Fruit fly (Drosophila melanogaster) whole organism, embryonic: ENCODE measurements around the gene Rtca.

Experiments used
- Bdp1 ChIP-seq: fragments of 200-800 bp; sonication (Bioruptor generic); optimal IDR thresholded peaks from 3 replicates; lab custom pipeline; 2016; ENCODE audit warnings: missing biosample characterization, missing genetic modification characterization
- Blimp-1 ChIP-seq: fragments of 200-800 bp; sonication (Bioruptor generic); optimal IDR thresholded peaks from 3 replicates; lab custom pipeline; 2018; ENCODE audit warnings: missing biosample characterization, missing genetic modification characterization, mild to moderate bottlenecking, moderate library complexity, missing genetic modification reagents
- BtbVII ChIP-seq: fragments of 200-800 bp; sonication (Bioruptor generic); optimal IDR thresholded peaks from 3 replicates; lab custom pipeline; 2017; ENCODE audit warnings: missing biosample characterization, mild to moderate bottlenecking, missing genetic modification characterization
- C15 ChIP-seq: fragments of 200-800 bp; sonication (Bioruptor generic); IDR thresholded peaks from 3 replicates; pipeline ENCODE4 v1.3.6; 2022; ENCODE audit warnings: missing biosample characterization, missing genetic modification characterization
- CG10543 ChIP-seq: fragments of 200-800 bp; sonication (Bioruptor generic); optimal IDR thresholded peaks from 3 replicates; lab custom pipeline; 2017; ENCODE audit warnings: missing biosample characterization, mild to moderate bottlenecking, missing genetic modification characterization, moderate library complexity
- CG11696 ChIP-seq: fragments of 200-800 bp; sonication (Bioruptor generic); IDR thresholded peaks from 2 replicates; pipeline ENCODE4 v1.3.6; 2022; ENCODE audit warnings: missing biosample characterization, missing genetic modification characterization
- CG12104 ChIP-seq: fragments of 200-800 bp; sonication (Bioruptor generic); optimal IDR thresholded peaks from 3 replicates; lab custom pipeline; 2016; ENCODE audit warnings: missing biosample characterization, missing genetic modification characterization
- CG12744 ChIP-seq: fragments of 200-800 bp; sonication (Bioruptor generic); optimal IDR thresholded peaks from 2 replicates; lab custom pipeline; 2016; ENCODE audit warnings: missing biosample characterization, missing genetic modification characterization
- CG12942 ChIP-seq: fragments of 200-800 bp; sonication (Bioruptor generic); optimal IDR thresholded peaks from 3 replicates; lab custom pipeline; 2016; ENCODE audit warnings: missing biosample characterization, missing genetic modification characterization
- CG15514 ChIP-seq: fragments of 200-800 bp; sonication (Bioruptor generic); optimal IDR thresholded peaks from 3 replicates; lab custom pipeline; 2017; ENCODE audit warnings: missing biosample characterization, missing genetic modification characterization, mild to moderate bottlenecking, moderate library complexity, missing genetic modification reagents
- CG17186 ChIP-seq: fragments of 200-800 bp; sonication (Bioruptor generic); optimal IDR thresholded peaks from 3 replicates; lab custom pipeline; 2017; ENCODE audit warnings: missing biosample characterization, missing genetic modification reagents, missing genetic modification characterization
- CG1792 ChIP-seq: fragments of 200-800 bp; sonication (Bioruptor generic); optimal IDR thresholded peaks from 2 replicates; lab custom pipeline; 2016; ENCODE audit warnings: missing biosample characterization, missing genetic modification characterization
- CG2678 ChIP-seq: fragments of 200-800 bp; sonication (Bioruptor generic); optimal IDR thresholded peaks from 3 replicates; lab custom pipeline; 2019; ENCODE audit warnings: missing biosample characterization, mild to moderate bottlenecking, missing genetic modification characterization, moderate library complexity
- CG31441 ChIP-seq: fragments of 200-800 bp; sonication (Bioruptor generic); IDR thresholded peaks from 2 replicates; pipeline ENCODE4 v1.3.6; 2022; ENCODE audit warnings: missing biosample characterization, missing genetic modification characterization
- CG3163 ChIP-seq: fragments of 200-800 bp; sonication (Bioruptor generic); optimal IDR thresholded peaks from 3 replicates; lab custom pipeline; 2016; ENCODE audit warnings: missing biosample characterization, missing genetic modification characterization
- CG34224 ChIP-seq: fragments of 200-800 bp; sonication (Bioruptor generic); IDR thresholded peaks from 3 replicates; pipeline ENCODE4 v1.3.6; 2022; ENCODE audit warnings: missing biosample characterization, missing genetic modification characterization; ENCODE audit not compliant: partially characterized antibody
- CG34376 ChIP-seq: fragments of 200-800 bp; sonication (Bioruptor generic); optimal IDR thresholded peaks from 2 replicates; lab custom pipeline; 2018; ENCODE audit warnings: missing biosample characterization, mild to moderate bottlenecking, missing genetic modification characterization
- CG3726 ChIP-seq: fragments of 200-800 bp; sonication (Bioruptor generic); IDR thresholded peaks from 3 replicates; pipeline ENCODE4, ENCODE4 v1.3.6; 2022; ENCODE audit warnings: missing biosample characterization, missing genetic modification characterization
- CG4707 ChIP-seq: fragments of 200-800 bp; sonication (Bioruptor generic); optimal IDR thresholded peaks from 2 replicates; lab custom pipeline; 2018; ENCODE audit warnings: missing biosample characterization, mild to moderate bottlenecking, missing genetic modification characterization, moderate library complexity
- CG5953 ChIP-seq: fragments of 200-800 bp; sonication (Bioruptor generic); IDR thresholded peaks from 2 replicates; pipeline ENCODE4 v1.3.6; 2022; ENCODE audit warnings: missing biosample characterization, missing genetic modification characterization
- CG6854 ChIP-seq: fragments of 200-800 bp; sonication (Bioruptor generic); optimal IDR thresholded peaks from 3 replicates; lab custom pipeline; 2017; ENCODE audit warnings: missing biosample characterization, mild to moderate bottlenecking, missing genetic modification characterization
- CG7271 ChIP-seq: fragments of 200-800 bp; sonication (Bioruptor generic); optimal IDR thresholded peaks from 2 replicates; lab custom pipeline; 2018; ENCODE audit warnings: missing biosample characterization, mild to moderate bottlenecking, missing genetic modification characterization, moderate library complexity
- CG8924 ChIP-seq: fragments of 200-800 bp; optimal IDR thresholded peaks from 3 replicates; lab custom pipeline; 2019; ENCODE audit warnings: missing biosample characterization, mild to moderate bottlenecking, missing genetic modification characterization, moderate library complexity
- CG8944 ChIP-seq: fragments of 200-800 bp; sonication (Bioruptor generic); optimal IDR thresholded peaks from 3 replicates; lab custom pipeline; 2016; ENCODE audit warnings: missing biosample characterization, missing genetic modification characterization
- CG9215 ChIP-seq: fragments of 200-800 bp; sonication (Bioruptor generic); IDR thresholded peaks from 2 replicates; pipeline ENCODE4 v1.3.6; 2022; ENCODE audit warnings: missing biosample characterization, missing genetic modification characterization
- CG9797 ChIP-seq: fragments of 200-800 bp; sonication (Bioruptor generic); optimal IDR thresholded peaks from 3 replicates; lab custom pipeline; 2018; ENCODE audit warnings: missing biosample characterization, mild to moderate bottlenecking, missing genetic modification characterization
- Dek ChIP-seq: fragments of 200-800 bp; sonication (Bioruptor generic); optimal IDR thresholded peaks from 3 replicates; lab custom pipeline; 2019; ENCODE audit warnings: missing biosample characterization, mild to moderate bottlenecking, missing genetic modification characterization, moderate library complexity
- Doc3 ChIP-seq: fragments of 200-800 bp; sonication (Bioruptor generic); IDR thresholded peaks from 3 replicates; pipeline ENCODE4 v1.3.6; 2022; ENCODE audit warnings: missing biosample characterization, missing genetic modification characterization; ENCODE audit not compliant: partially characterized antibody
- H15 ChIP-seq: fragments of 200-800 bp; sonication (Bioruptor generic); IDR thresholded peaks from 3 replicates; pipeline ENCODE4 v1.3.6; 2022; ENCODE audit warnings: missing biosample characterization, missing genetic modification characterization
- Lim3 ChIP-seq: fragments of 200-800 bp; sonication (Bioruptor generic); IDR thresholded peaks from 2 replicates; pipeline ENCODE4 v1.3.6; 2022; ENCODE audit warnings: missing biosample characterization, missing genetic modification characterization
- NK7.1 ChIP-seq: fragments of 200-800 bp; sonication (Bioruptor generic); optimal IDR thresholded peaks from 3 replicates; lab custom pipeline; 2016; ENCODE audit warnings: missing biosample characterization, missing genetic modification characterization
- Usf ChIP-seq: fragments of 200-800 bp; sonication (Bioruptor generic); optimal IDR thresholded peaks from 2 replicates; lab custom pipeline; 2017; ENCODE audit warnings: missing genotype, missing biosample characterization, missing genetic modification characterization
- aop ChIP-seq: fragments of 200-800 bp; sonication (Bioruptor generic); IDR thresholded peaks from 2 replicates; pipeline ENCODE4 v1.3.6; 2022; ENCODE audit warnings: missing biosample characterization, missing genetic modification characterization
- bbx ChIP-seq: fragments of 200-800 bp; sonication (Bioruptor generic); IDR thresholded peaks from 2 replicates; pipeline ENCODE4 v1.3.6; 2022; ENCODE audit warnings: missing biosample characterization, missing genetic modification characterization; ENCODE audit not compliant: partially characterized antibody
- cato ChIP-seq: fragments of 200-800 bp; sonication (Bioruptor generic); optimal IDR thresholded peaks from 2 replicates; lab custom pipeline; 2016; ENCODE audit warnings: missing biosample characterization, missing genetic modification characterization, borderline replicate concordance
- chif ChIP-seq, 2 experiments: fragments of 200-800 bp; sonication (Bioruptor generic); optimal IDR thresholded peaks; 3 replicates each; lab custom pipeline; 2016; ENCODE audit warnings: missing biosample characterization in 2 of 2, missing genetic modification characterization in 2 of 2
- crp ChIP-seq, 2 experiments: fragments of 200-800 bp; sonication (Bioruptor generic); optimal IDR thresholded peaks; 2 replicates in 1 of 2; 3 replicates in 1 of 2; lab custom pipeline; 2017; ENCODE audit warnings: missing biosample characterization in 2 of 2, missing genetic modification characterization in 2 of 2, mild to moderate bottlenecking in 1 of 2, moderate library complexity in 1 of 2
- dmrt99B ChIP-seq: fragments of 200-800 bp; sonication (Bioruptor generic); optimal IDR thresholded peaks from 2 replicates; lab custom pipeline; 2018; ENCODE audit warnings: missing biosample characterization, mild to moderate bottlenecking, missing genetic modification characterization, moderate library complexity
- fu2 ChIP-seq: fragments of 200-800 bp; sonication (Bioruptor generic); optimal IDR thresholded peaks from 2 replicates; lab custom pipeline; 2016; ENCODE audit warnings: missing biosample characterization, missing genetic modification characterization
- gro ChIP-seq: fragments of 200-800 bp; sonication (Bioruptor generic); optimal IDR thresholded peaks from 2 replicates; lab custom pipeline; 2016; ENCODE audit warnings: missing biosample characterization, missing genetic modification characterization
- gsb ChIP-seq: fragments of 200-800 bp; sonication (Bioruptor generic); IDR thresholded peaks from 2 replicates; pipeline ENCODE4 v1.3.6; 2022; ENCODE audit warnings: missing biosample characterization, missing genetic modification characterization
- gt ChIP-seq: fragments of 200-800 bp; sonication (Bioruptor generic); IDR thresholded peaks from 2 replicates; pipeline ENCODE4 v1.3.6; 2022; ENCODE audit warnings: missing biosample characterization, missing genetic modification characterization
- lilli ChIP-seq: fragments of 200-800 bp; sonication (Bioruptor generic); optimal IDR thresholded peaks from 3 replicates; lab custom pipeline; 2016; ENCODE audit warnings: missing biosample characterization, missing genetic modification characterization
- otp ChIP-seq: fragments of 200-800 bp; sonication (Bioruptor generic); IDR thresholded peaks from 3 replicates; pipeline ENCODE4, ENCODE4 v1.3.6; 2022; ENCODE audit warnings: missing biosample characterization, missing genetic modification characterization
- sc ChIP-seq, 3 experiments: fragments of >200 bp in 2 of 3; fragments of 200-800 bp in 1 of 3; sonication (Bioruptor generic) in 1 of 3; optimal IDR thresholded peaks; 2 replicates in 2 of 3; 3 replicates in 1 of 3; lab custom pipeline; 2017; ENCODE audit warnings: mild to moderate bottlenecking in 1 of 3, missing biosample characterization in 1 of 3, missing genetic modification characterization in 1 of 3, missing genetic modification reagents in 1 of 3
- sima ChIP-seq: fragments of 200-800 bp; sonication (Bioruptor generic); optimal IDR thresholded peaks from 2 replicates; lab custom pipeline; 2016; ENCODE audit warnings: missing biosample characterization, missing genetic modification characterization
- trh ChIP-seq: fragments of 200-800 bp; sonication (Bioruptor generic); optimal IDR thresholded peaks from 2 replicates; lab custom pipeline; 2016; ENCODE audit warnings: missing biosample characterization, missing genetic modification characterization
- twi ChIP-seq: fragments of 200-800 bp; optimal IDR thresholded peaks from 2 replicates; lab custom pipeline; 2019; ENCODE audit warnings: missing biosample characterization, mild to moderate bottlenecking, missing genetic modification characterization, moderate library complexity
- zfh2 ChIP-seq: fragments of 200-800 bp; sonication (Bioruptor generic); optimal IDR thresholded peaks from 2 replicates; lab custom pipeline; 2016; ENCODE audit warnings: missing biosample characterization, missing genetic modification characterization

The Rtca gene

DNA sequence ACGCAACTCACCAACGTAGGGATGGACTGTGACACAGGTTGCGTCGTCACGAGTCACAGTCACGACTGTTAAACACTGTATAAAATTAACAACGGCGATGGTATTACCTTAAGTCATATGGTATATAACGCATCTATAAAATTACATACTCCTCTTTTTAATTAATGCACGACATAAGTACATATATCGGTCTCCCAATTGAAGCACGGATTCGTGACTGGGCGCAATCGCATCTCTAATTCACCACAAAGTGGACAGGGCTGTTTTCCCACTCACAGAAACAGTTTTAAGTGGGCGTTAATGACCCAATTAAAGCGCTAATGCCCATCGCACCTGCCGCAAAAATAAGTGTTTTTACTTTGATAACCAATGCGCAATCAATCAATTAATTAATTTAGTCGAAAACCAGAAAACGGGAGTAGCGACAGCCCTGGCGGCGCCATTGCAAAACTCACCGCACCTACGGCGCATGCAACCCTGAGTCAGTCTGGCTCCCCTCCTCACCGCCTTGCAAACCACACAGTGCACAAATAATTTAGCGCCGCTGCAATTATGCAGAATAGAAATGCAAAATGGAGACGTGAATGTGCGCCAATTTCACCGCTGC is 30.8 kb upstream of the Rtca start, which contains the start of gene CG4313 (continued):
- TF ChIP-seq crp (GFP tag; optimal IDR thresholded peaks at IDR 0.05; lab: Kevin White, UChicago), result peak in 1 of 2 experiments; percentile 10
- TF ChIP-seq CG3726 (GFP tag; lab: Robert Waterston, UW), result 0 out of 3 replicates have a peak, but pooled peaks have one; percentile 33
- TF ChIP-seq CG15514 (GFP tag; lab: Kevin White, UChicago), result peak; percentile 49
- TF ChIP-seq CG6854 (GFP tag; lab: Kevin White, UChicago), result no peak
- TF ChIP-seq sc (optimal IDR thresholded peaks at IDR 0.05; lab: Kevin White, UChicago), result no peak
- TF ChIP-seq sc (GFP tag; optimal IDR thresholded peaks at IDR 0.05; lab: Kevin White, UChicago), result no peak
- TF ChIP-seq CG12942 (GFP tag; lab: Kevin White, UChicago), result peak; percentile 46
- TF ChIP-seq bbx, result peak; percentile 80
- peak; percentile 29 for TF ChIP-seq Usf (GFP tag; lab: Kevin White, UChicago)
- TF ChIP-seq sima, result no peak
- no peak for TF ChIP-seq trh (GFP tag; lab: Kevin White, UChicago)
- peak; percentile 82 for TF ChIP-seq CG10543 (GFP tag; lab: Kevin White, UChicago)
- TF ChIP-seq CG2678 (tag; lab: Kevin White, UChicago), result peak; percentile 78
- no peak for TF ChIP-seq aop (GFP tag; lab: Robert Waterston, UW)
- peak; percentile 76; the same call in 1 of the 2 replicates for TF ChIP-seq CG31441 (GFP tag; lab: Robert Waterston, UW)
- peak; percentile 34 for TF ChIP-seq fu2 (GFP tag; lab: Kevin White, UChicago)
- peak; percentile 80 for TF ChIP-seq CG17186 (GFP tag; lab: Kevin White, UChicago)
- TF ChIP-seq CG9797 (GFP tag; lab: Kevin White, UChicago), result peak; percentile 2
- peak; percentile 68 for TF ChIP-seq CG34376
- peak; percentile 60 for TF ChIP-seq gro (GFP tag; lab: Kevin White, UChicago)
- TF ChIP-seq CG8924 (tag; lab: Kevin White, UChicago), result peak; percentile 70
- TF ChIP-seq Lim3 (GFP tag; lab: Robert Waterston, UW), result no peak
- TF ChIP-seq zfh2 (GFP tag; lab: Kevin White, UChicago), result peak; percentile 76
- peak; percentile 37; the same call in 1 of the 2 replicates for TF ChIP-seq gsb (GFP tag; lab: Robert Waterston, UW)
- TF ChIP-seq Doc3 (GFP tag; lab: Robert Waterston, UW), result peak; percentile 92
- TF ChIP-seq CG12104 (GFP tag; lab: Kevin White, UChicago), result peak; percentile 60
- TF ChIP-seq dmrt99B (tag; lab: Kevin White, UChicago), result peak; percentile 52
- TF ChIP-seq Bdp1 (GFP tag; lab: Kevin White, UChicago), result peak; percentile 48
- no peak for TF ChIP-seq otp (GFP tag; lab: Robert Waterston, UW)
- 0 out of 3 replicates have a peak, but pooled peaks have one; percentile 54 for TF ChIP-seq H15 (GFP tag; lab: Robert Waterston, UW)
- peak; percentile 60 to 62 for TF ChIP-seq chif (GFP tag; optimal IDR thresholded peaks at IDR 0.05; lab: Kevin White, UChicago)
- peak; percentile 26 for TF ChIP-seq CG12744 (GFP tag; lab: Kevin White, UChicago)
- TF ChIP-seq lilli (GFP tag; lab: Kevin White, UChicago), result peak; percentile 85
- TF ChIP-seq CG5953 (GFP tag; lab: Robert Waterston, UW), result no peak
- peak; percentile 49 for TF ChIP-seq twi (tag; lab: Kevin White, UChicago)
- peak; percentile 29 for TF ChIP-seq CG3163 (GFP tag; lab: Kevin White, UChicago)
- peak; percentile 48 for TF ChIP-seq CG1792
- peak; percentile 60 for TF ChIP-seq CG8944 (GFP tag; lab: Kevin White, UChicago)
- TF ChIP-seq gt, result 0 out of 2 replicates have a peak, but pooled peaks have one; percentile 54
- peak; percentile 35 for TF ChIP-seq cato (GFP tag; lab: Kevin White, UChicago)
- no peak for TF ChIP-seq CG11696 (GFP tag; lab: Robert Waterston, UW)
- 0 out of 3 replicates have a peak, but pooled peaks have one; percentile 11 for TF ChIP-seq C15
- TF ChIP-seq CG9215, result peak; percentile 79
- peak; percentile 52 for TF ChIP-seq BtbVII
- TF ChIP-seq CG34224, result peak; percentile 89
- TF ChIP-seq Blimp-1 (GFP tag; lab: Kevin White, UChicago), result peak; percentile 44
- TF ChIP-seq CG7271, result no peak
- peak; percentile 31 for TF ChIP-seq CG4707 (GFP tag; lab: Kevin White, UChicago)
- TF ChIP-seq NK7.1 (GFP tag; lab: Kevin White, UChicago), result peak; percentile 26
- peak; percentile 24 for TF ChIP-seq Dek (tag; lab: Kevin White, UChicago)
